Worm (Caenorhabditis elegans) whole organism, dauer: ENCODE measurements around the gene kbp-2.
"Not testable (repeated sequence)": the region's sequence is repeated elsewhere in the genome, so short reads cannot be mapped to it uniquely, and the experiment has no call there.

Experiments used
- unc-62 ChIP-seq: sonication (generic microtip); optimal IDR thresholded peaks from 2 replicates; lab custom pipeline; 2017; ENCODE audit warnings: missing biosample characterization, missing genetic modification reagents, missing genetic modification characterization

kbp-2 gene

ce11 chrIII:4903784-4904183 lies at the start of gene kbp-2:
kbp-2 (minus strand) TSS chrIII:4903884.
- TF ChIP-seq unc-62 (GFP tag; lab: Kevin White, UChicago) = no peak

ce11 chrIII:4952970-4953369 lies 49.3 kb upstream of the kbp-2 start:
- TF ChIP-seq unc-62 (GFP tag; lab: Kevin White, UChicago) = no peak

ce11 chrIII:4951824-4952223 lies 48.1 kb upstream of the kbp-2 start, which contains the start of gene flh-2:
flh-2 (plus strand) TSS chrIII:4952124.
- no peak for TF ChIP-seq unc-62 (GFP tag; lab: Kevin White, UChicago)

ce11 chrIII:4951210-4951609 lies 47.5 kb upstream of the kbp-2 start:
- TF ChIP-seq unc-62 (GFP tag; lab: Kevin White, UChicago) = no peak

- TF ChIP-seq unc-62 (GFP tag; lab: Kevin White, UChicago) = no peak
Observed at ce11 chrIII:4950345-4950744, 46.7 kb upstream of the kbp-2 start.

DNA sequence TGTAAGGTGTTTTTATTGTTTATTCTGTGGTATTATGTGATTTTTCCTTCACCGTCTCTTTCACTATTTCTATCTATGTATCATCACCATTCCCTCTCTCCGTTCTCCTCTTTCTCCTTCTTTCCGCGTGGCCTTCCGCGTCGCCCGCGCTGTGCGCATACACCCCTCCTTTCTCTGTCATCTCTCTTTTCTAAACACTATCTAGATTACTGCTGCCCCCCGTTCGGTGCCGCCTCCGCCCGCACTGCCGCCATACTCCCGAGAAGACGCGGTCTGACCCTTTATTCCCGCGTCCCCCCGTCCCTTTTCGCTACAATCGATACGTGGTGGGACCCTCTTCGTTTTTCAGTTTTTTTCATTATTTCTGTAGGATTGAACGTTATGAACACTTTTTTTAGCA lies 44.9 kb upstream of the kbp-2 start:
- TF ChIP-seq unc-62 (GFP tag; lab: Kevin White, UChicago) = no peak

DNA sequence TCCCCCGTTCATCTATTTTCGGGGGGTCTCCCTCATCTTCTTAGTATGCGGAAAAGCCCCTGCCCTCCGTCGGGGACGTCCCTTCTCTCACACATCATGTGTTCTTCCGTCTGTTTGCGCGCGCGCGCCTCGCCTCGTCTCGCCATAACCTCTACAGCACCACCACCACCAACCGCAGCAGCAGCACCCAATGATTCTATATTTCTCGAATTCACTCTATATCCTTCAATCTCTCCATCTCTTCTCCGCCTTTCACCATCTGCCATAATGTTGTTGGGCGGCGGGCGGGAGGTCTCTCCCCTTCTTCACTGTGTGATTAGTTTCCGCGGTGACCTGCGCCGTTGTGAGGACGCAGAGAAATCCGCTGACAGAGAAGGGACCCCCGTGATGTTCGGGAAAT lies 43.7 kb upstream of the kbp-2 start:
- TF ChIP-seq unc-62 (GFP tag; lab: Kevin White, UChicago) = no peak

DNA sequence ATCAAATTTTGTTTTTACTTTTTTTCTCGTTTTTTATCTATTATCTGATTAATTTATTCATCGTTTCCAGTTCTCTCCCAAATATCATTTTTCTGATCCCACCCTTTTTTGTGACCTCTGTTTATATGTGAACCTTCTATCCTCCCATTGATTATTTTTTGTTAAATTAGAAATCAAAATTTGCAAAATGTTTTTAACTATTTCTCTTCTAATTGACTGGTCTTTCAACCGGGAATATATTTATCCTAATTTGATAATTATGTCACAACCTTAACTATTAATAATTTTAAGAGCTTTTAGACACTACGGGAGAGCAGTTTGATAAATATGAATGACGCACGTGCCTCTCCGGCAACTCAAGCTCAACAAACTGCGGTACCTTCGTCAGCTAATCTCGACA lies 40.5 kb upstream of the kbp-2 start, which contains the start of gene ntl-9:
TSS of gene ntl-9 (plus strand) at position 301 of the 400 bp plus-strand sequence.
- TF ChIP-seq unc-62 (GFP tag; lab: Kevin White, UChicago) = no peak

DNA sequence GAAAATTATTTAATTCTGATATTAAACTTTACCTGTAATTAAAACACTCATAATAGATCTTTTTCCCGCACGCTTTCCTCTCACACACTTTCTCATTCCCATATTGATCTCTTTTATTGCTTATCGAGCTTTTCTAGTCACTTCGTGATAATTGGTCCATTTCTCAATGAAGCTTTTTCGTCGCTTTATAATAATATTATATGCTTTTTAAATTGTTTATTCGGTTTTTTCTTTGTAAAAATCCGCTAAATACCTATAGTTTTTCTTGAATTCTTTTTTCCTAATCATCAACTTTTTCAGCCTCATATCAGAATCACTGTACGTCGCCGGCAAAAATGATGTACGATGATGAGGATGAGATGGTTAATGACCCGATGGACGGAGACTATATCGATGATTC lies 35.6 kb upstream of the kbp-2 start, which contains the start of gene rpb-2:
TSS of gene rpb-2 (plus strand) at position 301 of the 400 bp plus-strand sequence.
- TF ChIP-seq unc-62 (GFP tag; lab: Kevin White, UChicago) = no peak

ce11 chrIII:4937022-4937421 lies 33.3 kb upstream of the kbp-2 start, which contains the start of gene fsn-1:
fsn-1 (plus strand) TSS chrIII:4937322.
- no peak for TF ChIP-seq unc-62 (GFP tag; lab: Kevin White, UChicago)

DNA sequence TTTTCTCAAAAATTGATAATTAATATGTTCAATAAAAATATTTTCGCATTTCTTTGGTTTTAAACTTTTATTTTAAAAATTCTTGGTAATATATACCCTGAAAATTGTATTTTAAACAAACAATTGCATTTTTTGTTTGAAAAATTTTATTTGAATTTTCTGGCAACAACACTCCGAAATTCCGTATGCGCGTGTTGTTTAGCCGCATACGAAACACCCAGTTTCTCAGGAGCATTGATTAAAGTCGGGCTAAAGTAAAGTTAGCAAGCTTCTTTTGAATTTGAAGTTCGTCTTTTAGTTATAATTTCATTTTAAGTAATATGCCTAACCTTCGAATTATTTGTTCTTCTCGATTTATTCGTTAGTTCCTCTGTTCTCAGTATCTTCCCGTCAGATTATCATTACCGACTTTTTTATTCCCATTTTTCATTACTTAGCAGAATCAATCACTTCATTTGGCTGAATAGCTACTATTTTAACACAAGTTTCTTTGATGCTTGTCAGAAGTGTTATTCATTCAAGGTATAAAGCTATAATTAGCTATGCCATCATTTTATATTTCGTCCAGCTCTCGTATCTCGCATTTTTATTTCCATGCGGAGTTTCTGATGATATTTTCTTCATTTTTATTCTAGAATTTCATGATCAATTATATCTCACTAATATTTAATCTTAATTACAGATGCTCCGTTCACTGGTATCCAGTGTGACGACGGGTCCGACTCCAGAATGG lies 31.4 kb upstream of the kbp-2 start, which contains the start of gene mrps-18C:
TSS of gene mrps-18C (plus strand) at position 683 of the 733 bp plus-strand sequence.
- TF ChIP-seq unc-62 (GFP tag; lab: Kevin White, UChicago) = no peak

DNA sequence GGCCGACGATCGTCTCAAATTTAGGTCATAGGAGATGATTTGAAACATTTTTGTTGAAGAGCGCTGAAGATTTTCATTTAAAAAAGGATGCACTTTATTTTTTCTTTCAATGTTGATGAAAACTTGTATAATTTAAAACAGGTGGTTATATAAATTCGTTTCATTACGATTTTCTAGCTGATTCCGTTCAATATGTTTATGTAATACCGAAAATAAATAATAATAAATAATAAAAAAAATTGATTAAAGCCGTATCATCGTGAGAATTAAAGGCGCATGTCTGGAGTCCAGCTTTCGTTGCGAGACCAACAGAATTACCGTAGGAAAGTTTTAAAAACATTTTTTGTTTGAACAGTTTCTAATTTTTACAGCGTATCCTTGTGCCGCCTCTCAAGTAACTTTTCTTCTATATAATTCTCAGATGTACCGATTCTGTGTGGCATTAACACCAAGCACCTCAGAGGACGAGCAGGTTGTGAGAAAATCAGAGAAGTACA lies 28.6 kb upstream of the kbp-2 start, which contains the start of the genes C26E6.12 and eri-9:
TSS of gene C26E6.12 (minus strand) at position 51 of the 497 bp plus-strand sequence.
TSS of gene eri-9 (plus strand) at position 248 of the 497 bp plus-strand sequence.
- TF ChIP-seq unc-62 (GFP tag; lab: Kevin White, UChicago) = no peak

- TF ChIP-seq unc-62 (GFP tag; lab: Kevin White, UChicago) = no peak
Observed at ce11 chrIII:4930154-4930679, 26.5 kb upstream of the kbp-2 start, which contains the start of gene set-2. set-2 (minus strand) TSS chrIII:4930204.

DNA sequence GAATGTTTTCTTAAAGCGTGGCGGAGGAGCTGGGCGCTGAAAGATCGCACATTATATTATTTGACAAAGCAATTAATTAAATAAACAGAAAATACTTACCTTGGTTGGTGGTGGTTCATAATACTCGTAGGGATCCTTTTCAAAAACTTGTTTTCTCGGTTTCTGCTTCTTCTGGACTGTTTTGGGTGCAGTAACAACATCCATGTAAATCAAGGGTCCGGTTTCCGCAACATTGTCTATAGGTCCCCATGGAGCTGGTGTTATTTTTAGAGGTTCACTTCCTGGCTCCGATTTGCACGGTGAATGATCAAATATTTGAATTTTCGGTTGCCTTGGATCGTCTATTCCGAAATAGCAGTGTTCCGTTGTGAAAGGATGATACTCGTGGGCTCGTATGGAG lies 20.4 kb upstream of the kbp-2 start:
- no peak for TF ChIP-seq unc-62 (GFP tag; lab: Kevin White, UChicago)

- TF ChIP-seq unc-62 (GFP tag; lab: Kevin White, UChicago) = not testable (repeated sequence)
Observed at ce11 chrIII:4922020-4922419, 18.3 kb upstream of the kbp-2 start, which contains the start of gene mmab-1. mmab-1 (minus strand) TSS chrIII:4922114.

- TF ChIP-seq unc-62 (GFP tag; lab: Kevin White, UChicago) = no peak
Observed at ce11 chrIII:4920221-4920620, 16.5 kb upstream of the kbp-2 start, which contains the start of gene ula-1. ula-1 (minus strand) TSS chrIII:4920321.
